Fruit fly (Drosophila melanogaster) whole organism: ENCODE data around the gene Cpr65Au.

Experiments
- CG8478 ChIP-seq: fragments of >200 bp; optimal IDR thresholded peaks from 2 replicates; lab custom pipeline; 2018; ENCODE audit warnings: inconsistent platforms
- Dll ChIP-seq: fragments of >200 bp; optimal IDR thresholded peaks from 2 replicates; lab custom pipeline; 2017
- EcR ChIP-seq, 2 experiments: fragments of >200 bp; optimal IDR thresholded peaks; 2 replicates each; lab custom pipeline; 2017; ENCODE audit warnings: missing biosample characterization in 2 of 2, missing genetic modification characterization in 2 of 2, missing genetic modification reagents in 2 of 2
- pan ChIP-seq: fragments of >200 bp; optimal IDR thresholded peaks from 2 replicates; lab custom pipeline; 2017
- psq ChIP-seq: fragments of >200 bp; optimal IDR thresholded peaks from 2 replicates; lab custom pipeline; 2017
- usp ChIP-seq: fragments of >200 bp; optimal IDR thresholded peaks from 2 replicates; lab custom pipeline; 2017; ENCODE audit warnings: missing biosample characterization, missing genetic modification characterization, mixed read lengths

DNA sequence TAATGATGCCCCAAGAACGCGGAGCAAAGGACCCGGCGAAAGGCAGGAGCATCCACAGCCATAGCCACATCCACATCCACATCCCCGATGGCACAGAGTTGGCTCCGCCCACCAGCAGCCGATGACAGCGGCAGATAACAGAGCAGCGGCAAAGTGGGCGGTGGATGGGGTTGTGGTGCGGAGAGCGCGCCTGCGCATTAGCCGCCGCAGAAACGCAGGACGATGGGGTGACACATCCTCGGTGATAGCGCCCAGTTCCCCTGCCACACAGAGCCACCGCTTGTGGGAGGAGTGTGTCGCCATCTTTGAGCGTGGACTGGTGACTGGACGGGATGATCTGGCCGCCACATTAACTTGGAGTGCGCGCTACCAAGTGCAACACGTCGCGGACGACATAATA lies 34.6 kb downstream of the Cpr65Au start, which contains the start of gene Ets65A:
- TF ChIP-seq CG8478: no peak
- no peak for TF ChIP-seq pan (lab: Kevin White, UChicago)
- TF ChIP-seq usp (GFP tag; lab: Kevin White, UChicago): no peak
- no peak for TF ChIP-seq psq (lab: Kevin White, UChicago)
- no peak for TF ChIP-seq Dll (lab: Kevin White, UChicago)
- TF ChIP-seq EcR (GFP tag; optimal IDR thresholded peaks at IDR 0.05; lab: Kevin White, UChicago): no peak
